Fruit fly (Drosophila melanogaster): Measurements from ENCODE around the gene cmpy.

Gene cmpy

DNA sequence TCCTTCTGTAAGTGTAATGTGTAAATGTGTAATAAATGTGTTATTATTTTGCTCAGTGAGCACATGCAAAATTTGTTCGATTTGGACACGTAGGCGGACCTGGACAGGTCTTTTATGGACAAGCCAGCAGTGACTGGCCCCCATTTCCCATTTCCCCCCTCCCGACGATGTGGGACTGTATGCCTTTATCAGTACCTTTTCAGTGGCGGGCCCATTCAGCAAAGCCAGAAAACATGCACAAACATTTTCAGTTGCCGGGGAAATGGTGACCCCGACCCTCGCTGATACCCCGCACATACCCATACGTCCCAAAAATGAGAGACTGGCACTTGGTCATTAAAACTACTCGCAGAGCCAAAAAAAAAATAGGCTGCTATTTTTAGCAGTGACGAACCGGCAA lies 17.3 kb upstream of the cmpy start:
- TF ChIP-seq Eip78C (GFP tag) = no peak
- TF ChIP-seq esn (GFP tag; optimal IDR thresholded peaks at IDR 0.05) = no peak
- peak; percentile 21 for TF ChIP-seq CG8319 (GFP tag; optimal IDR thresholded peaks at IDR 0.05)
- no peak for TF ChIP-seq CG34406 (GFP tag; optimal IDR thresholded peaks at IDR 0.05)
- no peak for TF ChIP-seq CG3919 (GFP tag; optimal IDR thresholded peaks at IDR 0.05)
- no peak for TF ChIP-seq Hr38 (GFP tag; optimal IDR thresholded peaks at IDR 0.05)
- no peak for TF ChIP-seq CG7368 (GFP tag; optimal IDR thresholded peaks at IDR 0.05)
- TF ChIP-seq svp (GFP tag) = peak; percentile 2
- TF ChIP-seq CG11294 (GFP tag; IDR thresholded peaks at IDR 0.05) = no peak
- TF ChIP-seq CG8119 (GFP tag; IDR thresholded peaks at IDR 0.05) = 0 out of 3 replicates have a peak, but pooled peaks have one; percentile 0

DNA sequence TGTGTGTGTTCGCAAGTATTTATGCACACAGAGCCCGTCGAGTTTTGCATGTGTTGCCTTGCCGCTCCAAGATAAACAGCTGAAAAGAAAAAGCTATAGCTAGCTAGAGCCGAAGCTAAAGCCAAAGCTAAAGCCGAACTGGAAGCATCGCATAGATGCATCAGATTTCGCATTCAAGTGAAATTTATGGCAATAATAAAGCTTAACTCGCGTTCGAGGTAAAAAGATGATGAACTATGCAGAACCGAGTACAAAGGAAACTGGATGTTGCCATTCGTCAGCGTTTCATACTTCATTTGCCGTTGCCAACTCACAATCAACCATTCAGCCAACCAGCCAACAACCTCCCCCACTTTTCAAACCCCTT lies 15.2 kb upstream of the cmpy start:
- no peak for TF ChIP-seq achi (GFP tag; optimal IDR thresholded peaks at IDR 0.05)
- TF ChIP-seq Eip78C (GFP tag) = peak; percentile 23

DNA sequence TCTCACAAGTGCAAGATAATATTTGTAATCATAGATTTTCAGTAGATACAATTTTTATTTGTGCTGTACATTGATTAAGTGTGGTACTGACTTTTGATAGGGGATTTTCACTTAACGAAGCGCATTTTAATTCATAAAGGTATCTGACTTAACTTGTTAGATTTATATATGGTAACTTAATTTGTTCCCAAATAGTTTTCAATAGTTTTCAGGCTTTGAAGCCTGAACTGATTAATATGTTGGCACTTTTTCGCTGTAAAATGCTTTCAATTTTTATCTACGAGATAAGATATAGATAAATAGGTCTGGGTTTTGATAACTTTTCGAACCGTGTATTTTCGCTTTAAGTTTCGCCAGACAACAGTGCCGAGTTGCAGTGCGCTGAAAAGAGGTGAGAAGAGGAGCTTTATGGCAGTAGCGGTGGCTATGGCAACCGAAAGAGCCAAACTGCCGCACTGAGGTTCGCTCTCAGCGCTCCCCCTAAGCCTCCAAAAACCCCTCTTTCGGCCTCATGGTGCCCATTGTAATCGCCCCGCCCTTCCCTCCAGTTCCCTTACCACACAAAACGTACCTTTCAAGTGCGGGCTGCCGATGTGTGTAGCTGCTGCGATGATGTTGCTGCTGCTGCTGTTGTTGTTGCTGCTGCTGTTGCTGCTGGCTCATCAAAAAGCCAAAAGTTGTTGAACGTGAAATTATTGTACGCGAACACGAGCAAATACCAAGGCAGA lies 14.7 kb upstream of the cmpy start:
- TF ChIP-seq Gug (GFP tag; IDR thresholded peaks at IDR 0.05) = no peak
- no peak for TF ChIP-seq CG1621 (tag; optimal IDR thresholded peaks at IDR 0.05)
- peak; percentile 33 for TF ChIP-seq CG31627 (GFP tag; optimal IDR thresholded peaks at IDR 0.05)
- peak; percentile 14 for TF ChIP-seq CG34406 (GFP tag; optimal IDR thresholded peaks at IDR 0.05)
- TF ChIP-seq eg (GFP tag; IDR thresholded peaks at IDR 0.05) = 0 out of 3 replicates have a peak, but pooled peaks have one; percentile 24
- peak; percentile 36 for TF ChIP-seq topi (GFP tag; optimal IDR thresholded peaks at IDR 0.05)
- peak; percentile 43 for TF ChIP-seq esn (GFP tag; optimal IDR thresholded peaks at IDR 0.05)
- TF ChIP-seq OdsH (GFP tag; optimal IDR thresholded peaks at IDR 0.05) = peak; percentile 45
- 0 out of 3 replicates have a peak, but pooled peaks have one; percentile 7 for TF ChIP-seq CG6163 (GFP tag; IDR thresholded peaks at IDR 0.05)
- peak; percentile 51 for TF ChIP-seq CG32006 (GFP tag; optimal IDR thresholded peaks at IDR 0.05)
- TF ChIP-seq Eip75B (GFP tag; optimal IDR thresholded peaks at IDR 0.05) = no peak
- TF ChIP-seq Eip78C (GFP tag) = peak; percentile 76
- no peak for TF ChIP-seq Met (GFP tag; optimal IDR thresholded peaks at IDR 0.05)
- peak; percentile 17 for TF ChIP-seq Hr39 (GFP tag; optimal IDR thresholded peaks at IDR 0.05)
- TF ChIP-seq Sox14 (GFP tag; optimal IDR thresholded peaks at IDR 0.05) = peak; percentile 18
- TF ChIP-seq CG10631 (GFP tag; optimal IDR thresholded peaks at IDR 0.05) = peak; percentile 5
- TF ChIP-seq Sox102F (GFP tag; optimal IDR thresholded peaks at IDR 0.05) = peak; percentile 27
- peak; percentile 36 for TF ChIP-seq dsx (GFP tag; optimal IDR thresholded peaks at IDR 0.05; ENCODE audit: poor library complexity, severe bottlenecking)
- peak; percentile 39 for TF ChIP-seq Hr4 (GFP tag; optimal IDR thresholded peaks at IDR 0.05)
- TF ChIP-seq cyc (GFP tag; optimal IDR thresholded peaks at IDR 0.05) = no peak
- peak; percentile 1 for TF ChIP-seq pdm3 (GFP tag; optimal IDR thresholded peaks at IDR 0.05)
- 0 out of 3 replicates have a peak, but pooled peaks have one; percentile 25 for TF ChIP-seq CG8119 (GFP tag; IDR thresholded peaks at IDR 0.05)
- peak; percentile 65 for TF ChIP-seq CG6854 (GFP tag; optimal IDR thresholded peaks at IDR 0.05)
- TF ChIP-seq acj6 (GFP tag; optimal IDR thresholded peaks at IDR 0.05) = peak; percentile 42
- TF ChIP-seq Lpt (GFP tag; optimal IDR thresholded peaks at IDR 0.05) = peak; percentile 15
- peak; percentile 70 for TF ChIP-seq svp (GFP tag)
- TF ChIP-seq CG6808 (GFP tag; optimal IDR thresholded peaks at IDR 0.05) = no peak

DNA sequence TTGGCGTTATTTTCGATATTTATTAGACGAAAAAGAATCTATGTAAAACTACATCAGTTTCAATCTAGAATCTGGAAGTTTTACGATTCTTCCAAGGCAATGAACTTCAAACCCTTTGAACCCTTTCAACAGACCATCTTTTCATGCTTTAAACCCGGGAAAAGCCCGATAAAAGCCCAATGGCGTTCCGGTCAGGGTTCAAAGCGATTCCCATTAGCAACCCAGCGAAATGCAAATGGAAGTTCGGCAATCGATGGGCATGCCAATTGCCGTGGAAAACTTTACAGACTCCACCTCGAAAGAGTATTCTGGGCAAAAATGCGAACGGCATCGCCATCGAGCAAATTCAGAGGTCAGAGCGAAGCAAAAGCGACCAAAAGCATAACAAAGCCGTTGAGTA lies 13.5 kb upstream of the cmpy start:
- TF ChIP-seq fd59A (GFP tag; optimal IDR thresholded peaks at IDR 0.05) (no peak), Blimp-1 (GFP tag; optimal IDR thresholded peaks at IDR 0.05) (no peak), fkh (GFP tag; optimal IDR thresholded peaks at IDR 0.05) (no peak), Ets96B (tag; optimal IDR thresholded peaks at IDR 0.05) (no peak), Smox (GFP tag; optimal IDR thresholded peaks at IDR 0.05) (no peak), cyc (GFP tag; optimal IDR thresholded peaks at IDR 0.05) (peak; percentile 19), Sox102F (GFP tag; optimal IDR thresholded peaks at IDR 0.05) (no peak), esn (GFP tag; optimal IDR thresholded peaks at IDR 0.05) (no peak), acj6 (GFP tag; optimal IDR thresholded peaks at IDR 0.05) (peak; percentile 30), CG34406 (GFP tag; optimal IDR thresholded peaks at IDR 0.05) (no peak), Sox15 (GFP tag; optimal IDR thresholded peaks at IDR 0.05) (no peak), CG3032 (tag; optimal IDR thresholded peaks at IDR 0.05) (no peak), CG3919 (GFP tag; optimal IDR thresholded peaks at IDR 0.05) (no peak), Lpt (GFP tag; optimal IDR thresholded peaks at IDR 0.05) (no peak), OdsH (GFP tag; optimal IDR thresholded peaks at IDR 0.05) (no peak), CG11294 (GFP tag; IDR thresholded peaks at IDR 0.05) (no peak), lz (GFP tag; optimal IDR thresholded peaks at IDR 0.05) (no peak), CG16779 (tag; optimal IDR thresholded peaks at IDR 0.05) (no peak), fd85E (GFP tag; optimal IDR thresholded peaks at IDR 0.05) (no peak), achi (GFP tag; optimal IDR thresholded peaks at IDR 0.05) (no peak), Hr4 (GFP tag; optimal IDR thresholded peaks at IDR 0.05) (no peak), CG8632 (GFP tag; optimal IDR thresholded peaks at IDR 0.05) (no peak), CG31627 (GFP tag; optimal IDR thresholded peaks at IDR 0.05) (peak; percentile 7), Sox14 (GFP tag; optimal IDR thresholded peaks at IDR 0.05) (no peak), vri (GFP tag; optimal IDR thresholded peaks at IDR 0.05) (no peak)
